Worm (Caenorhabditis elegans) whole organism, early embryonic: ENCODE data around the gene F58E6.5.

ENCODE experiments used
- B0310.2 ChIP-seq: sonication (generic microtip); optimal IDR thresholded peaks from 2 replicates; lab custom pipeline; 2016; ENCODE audit warnings: mild to moderate bottlenecking, missing genetic modification characterization, missing compliant biosample characterization
- ama-1 ChIP-seq: fragments of 150-350 bp; optimal IDR thresholded peaks from 2 replicates; lab custom pipeline; 2014
- ets-7 ChIP-seq: sonication (generic microtip); optimal IDR thresholded peaks from 2 replicates; lab custom pipeline; 2016; ENCODE audit warnings: missing genotype, missing genetic modification characterization, missing compliant biosample characterization
- flt-1 ChIP-seq: fragments of 200-800 bp; sonication (Bioruptor generic); IDR thresholded peaks from 2 replicates; pipeline ENCODE4 v1.3.6; 2022; ENCODE audit warnings: missing genetic modification characterization, missing compliant biosample characterization
- hmbx-1 ChIP-seq: sonication (generic microtip); optimal IDR thresholded peaks from 2 replicates; lab custom pipeline; 2016; ENCODE audit warnings: mild to moderate bottlenecking, missing genetic modification characterization, missing compliant biosample characterization
- pes-1 ChIP-seq: fragments of 200-800 bp; sonication (Bioruptor generic); IDR thresholded peaks from 2 replicates; pipeline ENCODE4 v1.3.6; 2022; ENCODE audit warnings: missing genetic modification reagents, missing genetic modification characterization, missing compliant biosample characterization
- scrt-1 ChIP-seq: fragments of 200-800 bp; sonication (Bioruptor generic); IDR thresholded peaks from 2 replicates; pipeline ENCODE4 v1.3.6; 2022; ENCODE audit warnings: missing genetic modification characterization, missing compliant biosample characterization
- tra-4 ChIP-seq: sonication (generic microtip); optimal IDR thresholded peaks from 2 replicates; lab custom pipeline; 2017; ENCODE audit warnings: missing genetic modification characterization, missing compliant biosample characterization

ce11 chrV:9796562-9796961 is 42.2 kb upstream of the F58E6.5 start, which contains the start of gene F46B6.9:
- TF ChIP-seq ets-7: no peak
- no peak for TF ChIP-seq ama-1 (lab: Kevin White, UChicago)
- no peak for TF ChIP-seq flt-1 (GFP tag; lab: Robert Waterston, UW)
- TF ChIP-seq tra-4 (tag; lab: Kevin White, UChicago): no peak
- no peak for TF ChIP-seq pes-1 (GFP tag; lab: Robert Waterston, UW)
- TF ChIP-seq scrt-1 (GFP tag; lab: Robert Waterston, UW): no peak
- TF ChIP-seq B0310.2 (tag; lab: Kevin White, UChicago): no peak
- no peak for TF ChIP-seq hmbx-1 (tag; lab: Kevin White, UChicago)
